Worm (Caenorhabditis elegans): ENCODE results near the gene C17B7.14.
A peak's percentile ranks its signal among the peaks of the same experiment; 100 is the strongest.

Gene C17B7.14

ce11 chrV:3333334-3333733 is 13.0 kb upstream of the C17B7.14 start, which contains the start of gene C17B7.5:
C17B7.5 (plus strand) TSS chrV:3333634.
- TF ChIP-seq nhr-23 (tag; optimal IDR thresholded peaks at IDR 0.05) (no peak), snpc-4 (tag; optimal IDR thresholded peaks at IDR 0.05) (no peak)

DNA sequence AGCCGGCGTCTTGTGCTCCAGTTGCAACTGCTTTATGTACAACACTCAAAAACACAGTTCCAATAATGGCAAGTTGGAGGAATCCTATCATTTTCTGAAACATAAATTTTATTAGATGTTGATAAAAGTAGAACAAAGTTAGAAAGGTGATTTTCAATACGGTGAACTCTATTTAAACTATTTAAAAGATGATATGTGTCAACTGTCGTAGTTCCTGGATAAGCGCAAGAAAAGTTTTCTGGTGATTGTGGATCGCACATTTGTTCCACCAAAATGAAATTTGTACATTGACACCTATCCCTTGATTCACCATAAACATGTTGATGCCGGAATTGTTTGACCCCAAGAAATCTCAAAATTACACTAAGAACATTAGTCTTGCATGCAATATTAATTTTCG is 11.7 kb upstream of the C17B7.14 start, which contains the start of gene C17B7.9:
TSS of gene C17B7.9 (minus strand) at position 101 of the 400 bp plus-strand sequence.
- no peak for TF ChIP-seq ceh-82 (tag; optimal IDR thresholded peaks at IDR 0.05)
- TF ChIP-seq ceh-16 (tag; optimal IDR thresholded peaks at IDR 0.05): no peak
- TF ChIP-seq sma-9 (GFP tag; optimal IDR thresholded peaks at IDR 0.05): no peak
- TF ChIP-seq sma-9 (tag; optimal IDR thresholded peaks at IDR 0.05): no peak

DNA sequence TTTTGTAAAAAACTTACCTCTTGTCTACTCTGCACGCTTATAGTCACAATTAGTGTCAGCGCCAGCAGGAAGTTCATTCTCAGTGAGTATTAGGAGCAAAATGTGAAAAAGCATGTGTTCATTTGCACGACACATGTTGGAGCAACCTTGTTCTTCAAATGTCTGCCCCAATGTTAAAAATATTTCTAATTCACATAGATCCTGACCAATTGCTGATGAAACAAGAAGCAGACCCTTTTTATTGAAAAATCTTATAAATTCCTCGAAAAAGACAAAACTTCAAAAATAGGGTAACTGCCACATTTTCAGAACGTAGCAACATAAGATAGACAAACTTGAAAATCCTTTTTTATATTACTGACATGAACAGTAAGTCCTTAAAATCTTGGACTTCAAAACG is 3.8 kb upstream of the C17B7.14 start, which contains the start of gene C17B7.8:
TSS of gene C17B7.8 (minus strand) at position 101 of the 400 bp plus-strand sequence.
- TF ChIP-seq sem-4 (tag; optimal IDR thresholded peaks at IDR 0.05) (no peak), lin-13 (GFP tag; optimal IDR thresholded peaks at IDR 0.05) (no peak), ztf-11 (tag; optimal IDR thresholded peaks at IDR 0.05) (no peak)

- TF ChIP-seq mdl-1 (tag; optimal IDR thresholded peaks at IDR 0.05) (no peak), dmd-4 (tag; optimal IDR thresholded peaks at IDR 0.05) (no peak), aly-2 (tag; optimal IDR thresholded peaks at IDR 0.05) (no peak), ZK546.5 (tag; optimal IDR thresholded peaks at IDR 0.05) (no peak), elt-1 (tag; optimal IDR thresholded peaks at IDR 0.05) (no peak), elt-3 (tag; optimal IDR thresholded peaks at IDR 0.05) (no peak), lin-39 (tag; optimal IDR thresholded peaks at IDR 0.05) (no peak), zag-1 (tag; optimal IDR thresholded peaks at IDR 0.05) (no peak), sma-9 (GFP tag; optimal IDR thresholded peaks at IDR 0.05) (no peak), sma-9 (tag; optimal IDR thresholded peaks at IDR 0.05) (no peak), nhr-10 (tag; optimal IDR thresholded peaks at IDR 0.05) (no peak), nhr-6 (tag; optimal IDR thresholded peaks at IDR 0.05) (no peak), alr-1 (tag; optimal IDR thresholded peaks at IDR 0.05) (no peak), mbf-1 (tag; optimal IDR thresholded peaks at IDR 0.05) (no peak), ztf-11 (tag; optimal IDR thresholded peaks at IDR 0.05) (no peak), peb-1 (tag; optimal IDR thresholded peaks at IDR 0.05) (no peak), C34F6.9 (tag; optimal IDR thresholded peaks at IDR 0.05) (no peak), unc-62 (GFP tag; optimal IDR thresholded peaks at IDR 0.05) (no peak)
Observed at ce11 chrV:3320005-3320404, 327 bp downstream of the C17B7.14 start, which contains the start of gene F35F10.14. F35F10.14 (minus strand) TSS chrV:3320105.

ce11 chrV:3318975-3319374 is 1.4 kb downstream of the C17B7.14 start, which contains the start of gene F35F10.13:
F35F10.13 (minus strand) TSS chrV:3319075.
- TF ChIP-seq F13H6.1 (tag; optimal IDR thresholded peaks at IDR 0.05): no peak
- no peak for TF ChIP-seq crh-2 (tag; optimal IDR thresholded peaks at IDR 0.05)
- TF ChIP-seq nhr-237 (tag; optimal IDR thresholded peaks at IDR 0.05): no peak
- no peak for TF ChIP-seq ceh-16 (tag; optimal IDR thresholded peaks at IDR 0.05)
- no peak for TF ChIP-seq mdl-1 (tag; optimal IDR thresholded peaks at IDR 0.05)
- TF ChIP-seq unc-62 (GFP tag; optimal IDR thresholded peaks at IDR 0.05): no peak
- no peak for TF ChIP-seq R02D3.7 (tag; optimal IDR thresholded peaks at IDR 0.05)
- no peak for TF ChIP-seq mbf-1 (tag; optimal IDR thresholded peaks at IDR 0.05)
- no peak for TF ChIP-seq ztf-4 (tag; optimal IDR thresholded peaks at IDR 0.05)

- TF ChIP-seq lin-13 (GFP tag; optimal IDR thresholded peaks at IDR 0.05) (no peak), peb-1 (tag; optimal IDR thresholded peaks at IDR 0.05) (no peak), skn-1 (tag; optimal IDR thresholded peaks at IDR 0.05) (no peak), sma-9 (GFP tag; optimal IDR thresholded peaks at IDR 0.05) (peak; percentile 70), sma-9 (tag; optimal IDR thresholded peaks at IDR 0.05) (no peak), nhr-129 (tag; optimal IDR thresholded peaks at IDR 0.05) (no peak), nhr-10 (tag; optimal IDR thresholded peaks at IDR 0.05) (no peak), ztf-1 (GFP tag; conservative IDR thresholded peaks at IDR 0.05) (no peak), ama-1 (optimal IDR thresholded peaks at IDR 0.05) (no peak)
Observed at ce11 chrV:3316108-3316507, 4.2 kb downstream of the C17B7.14 start, which contains the start of gene F35F10.1. F35F10.1 (plus strand) TSS chrV:3316307.
